Worm (Caenorhabditis elegans) whole organism, young adult: ENCODE data around the gene mlck-1.

Source experiments
- ztf-22 ChIP-seq: fragments of 200-800 bp; sonication (Bioruptor generic); optimal IDR thresholded peaks from 2 replicates; lab custom pipeline; 2018; ENCODE audit warnings: mild to moderate bottlenecking, missing genetic modification characterization, moderate library complexity, missing compliant biosample characterization
- ztf-6 ChIP-seq: fragments of 200-800 bp; sonication (Bioruptor generic); IDR thresholded peaks from 2 replicates; pipeline ENCODE4 v1.3.6; 2022; ENCODE audit warnings: missing genetic modification reagents, missing genetic modification characterization, missing compliant biosample characterization

- TF ChIP-seq ztf-6 (GFP tag; lab: Robert Waterston, UW): no peak
- no peak for TF ChIP-seq ztf-22 (GFP tag; lab: Kevin White, UChicago)
Observed at ce11 chrX:10078089-10078488, 8.5 kb upstream of the mlck-1 start.
